Fruit fly (Drosophila melanogaster) whole organism, embryonic: Measurements from ENCODE around the gene pes.
A peak's percentile ranks its signal among the peaks of the same experiment; 100 is the strongest.

Source experiments
- Antp ChIP-seq: fragments of 200-800 bp; sonication (Bioruptor generic); optimal IDR thresholded peaks from 3 replicates; lab custom pipeline; 2016; ENCODE audit warnings: missing biosample characterization, missing genetic modification characterization
- BEAF-32 ChIP-seq: fragments of 200-800 bp; sonication (Bioruptor generic); optimal IDR thresholded peaks from 3 replicates; lab custom pipeline; 2017; ENCODE audit warnings: missing biosample characterization, missing genetic modification characterization, mild to moderate bottlenecking, moderate library complexity, missing genetic modification reagents
- CG10321 ChIP-seq: fragments of 200-800 bp; sonication (Bioruptor generic); IDR thresholded peaks from 2 replicates; pipeline ENCODE4 v1.3.6; 2022; ENCODE audit warnings: missing biosample characterization, missing genetic modification characterization
- CG12391 ChIP-seq: fragments of 200-800 bp; sonication (Bioruptor generic); optimal IDR thresholded peaks from 3 replicates; lab custom pipeline; 2018; ENCODE audit warnings: missing biosample characterization, mild to moderate bottlenecking, missing genetic modification characterization, moderate library complexity
- CG13624 ChIP-seq: fragments of 200-800 bp; sonication (Bioruptor generic); optimal IDR thresholded peaks from 2 replicates; lab custom pipeline; 2016; ENCODE audit warnings: missing biosample characterization, missing genetic modification characterization
- CG1603 ChIP-seq: fragments of 200-800 bp; sonication (Bioruptor generic); optimal IDR thresholded peaks from 2 replicates; lab custom pipeline; 2019; ENCODE audit warnings: missing biosample characterization, mild to moderate bottlenecking, missing genetic modification characterization, moderate library complexity
- CG1832 ChIP-seq: fragments of 200-800 bp; sonication (Bioruptor generic); optimal IDR thresholded peaks from 2 replicates; lab custom pipeline; 2017; ENCODE audit warnings: missing biosample characterization, mild to moderate bottlenecking, missing genetic modification characterization, inconsistent platforms
- CG18476 ChIP-seq: fragments of 200-800 bp; sonication (Bioruptor generic); optimal IDR thresholded peaks from 2 replicates; lab custom pipeline; 2016; ENCODE audit warnings: missing biosample characterization, mild to moderate bottlenecking, missing genetic modification characterization
- CG2199 ChIP-seq: fragments of 200-800 bp; sonication (Bioruptor generic); IDR thresholded peaks from 3 replicates; pipeline ENCODE4 v1.3.6; 2022; ENCODE audit warnings: missing biosample characterization, missing genetic modification characterization
- CG2712 ChIP-seq: fragments of 200-800 bp; optimal IDR thresholded peaks from 3 replicates; lab custom pipeline; 2019; ENCODE audit warnings: missing biosample characterization, mild to moderate bottlenecking, missing genetic modification characterization, moderate library complexity
- CG31441 ChIP-seq: fragments of 200-800 bp; sonication (Bioruptor generic); IDR thresholded peaks from 2 replicates; pipeline ENCODE4 v1.3.6; 2022; ENCODE audit warnings: missing biosample characterization, missing genetic modification characterization
- CG3163 ChIP-seq: fragments of 200-800 bp; sonication (Bioruptor generic); optimal IDR thresholded peaks from 3 replicates; lab custom pipeline; 2016; ENCODE audit warnings: missing biosample characterization, missing genetic modification characterization
- CG32532 ChIP-seq: fragments of 200-800 bp; sonication (Bioruptor generic); IDR thresholded peaks from 2 replicates; pipeline ENCODE4 v1.3.6; 2022; ENCODE audit warnings: missing biosample characterization, missing genetic modification characterization
- CG6254 ChIP-seq: fragments of 200-800 bp; sonication (Bioruptor generic); optimal IDR thresholded peaks from 3 replicates; lab custom pipeline; 2017; ENCODE audit warnings: mild to moderate bottlenecking, missing biosample characterization, missing genetic modification reagents, missing genetic modification characterization
- CG6813 ChIP-seq: fragments of 200-800 bp; sonication (Bioruptor generic); optimal IDR thresholded peaks from 2 replicates; lab custom pipeline; 2017; ENCODE audit warnings: missing biosample characterization, missing genetic modification characterization, mild to moderate bottlenecking, moderate library complexity, missing genetic modification reagents
- CG7928 ChIP-seq: fragments of 200-800 bp; sonication (Bioruptor generic); optimal IDR thresholded peaks from 2 replicates; lab custom pipeline; 2017; ENCODE audit warnings: missing biosample characterization, mild to moderate bottlenecking, missing genetic modification characterization
- CG8290 ChIP-seq, 3 experiments: fragments of 200-800 bp; sonication (Bioruptor generic); optimal IDR thresholded peaks; 2 replicates each; lab custom pipeline; 2016 to 2019; ENCODE audit warnings: missing biosample characterization in 3 of 3, missing genetic modification characterization in 3 of 3, mild to moderate bottlenecking in 2 of 3, moderate library complexity in 1 of 3
- Dp ChIP-seq: fragments of 200-800 bp; sonication (Bioruptor generic); optimal IDR thresholded peaks from 2 replicates; lab custom pipeline; 2018; ENCODE audit warnings: missing biosample characterization, mild to moderate bottlenecking, missing genetic modification characterization, moderate library complexity
- Hey ChIP-seq: fragments of 200-800 bp; sonication (Bioruptor generic); optimal IDR thresholded peaks from 3 replicates; lab custom pipeline; 2018; ENCODE audit warnings: missing biosample characterization, mild to moderate bottlenecking, missing genetic modification characterization
- Hmr ChIP-seq: fragments of 200-800 bp; sonication (Bioruptor generic); optimal IDR thresholded peaks from 3 replicates; lab custom pipeline; 2017; ENCODE audit warnings: mild to moderate bottlenecking, missing biosample characterization, missing genetic modification reagents, missing genetic modification characterization
- Hr78 ChIP-seq, 2 experiments: fragments of 200-800 bp in 1 of 2; fragments of >200 bp in 1 of 2; sonication (Bioruptor generic) in 1 of 2; optimal IDR thresholded peaks; 2 replicates each; lab custom pipeline; 2017 to 2019; ENCODE audit warnings: missing biosample characterization in 2 of 2, missing genetic modification characterization in 2 of 2, mild to moderate bottlenecking in 1 of 2, moderate library complexity in 1 of 2
- Nf-YC ChIP-seq: fragments of 200-800 bp; optimal IDR thresholded peaks from 3 replicates; lab custom pipeline; 2019; ENCODE audit warnings: missing biosample characterization, mild to moderate bottlenecking, missing genetic modification characterization, moderate library complexity
- Oaz ChIP-seq: fragments of 200-800 bp; sonication (Bioruptor generic); IDR thresholded peaks from 2 replicates; pipeline ENCODE4 v1.3.6; 2022; ENCODE audit warnings: missing biosample characterization, missing genetic modification characterization
- Optix ChIP-seq: fragments of 200-800 bp; sonication (Bioruptor generic); IDR thresholded peaks from 3 replicates; pipeline ENCODE4 v1.3.6; 2022; ENCODE audit warnings: missing biosample characterization, missing genetic modification characterization
- Pdp1 ChIP-seq, 2 experiments: fragments of 200-800 bp; sonication (Bioruptor generic); optimal IDR thresholded peaks; 3 replicates each; lab custom pipeline; 2016; ENCODE audit warnings: missing biosample characterization in 2 of 2, missing genetic modification characterization in 2 of 2, mild to moderate bottlenecking in 1 of 2, moderate library complexity in 1 of 2
- Trl ChIP-seq, 3 experiments: fragments of >200 bp in 2 of 3; fragments of 200-800 bp in 1 of 3; sonication (Bioruptor generic) in 1 of 3; optimal IDR thresholded peaks; 2 replicates in 1 of 3; 3 replicates in 2 of 3; lab custom pipeline; 2016 to 2017; ENCODE audit warnings: missing biosample characterization in 1 of 3, missing genetic modification characterization in 1 of 3
- ara ChIP-seq: fragments of 200-800 bp; sonication (Bioruptor generic); IDR thresholded peaks from 2 replicates; pipeline ENCODE4 v1.3.6; 2022; ENCODE audit warnings: missing biosample characterization, missing genetic modification characterization
- cad ChIP-seq: fragments of >200 bp; optimal IDR thresholded peaks from 2 replicates; lab custom pipeline; 2017; ENCODE audit warnings: missing biosample characterization, missing genetic modification characterization
- chn ChIP-seq: fragments of 200-800 bp; sonication (Bioruptor generic); optimal IDR thresholded peaks from 2 replicates; lab custom pipeline; 2016; ENCODE audit warnings: missing biosample characterization, missing genetic modification characterization
- crol ChIP-seq: fragments of 200-800 bp; sonication (Bioruptor generic); IDR thresholded peaks from 2 replicates; pipeline ENCODE4 v1.3.6; 2022; ENCODE audit warnings: missing biosample characterization, missing genetic modification characterization
- dimm ChIP-seq: fragments of 200-800 bp; sonication (Bioruptor generic); IDR thresholded peaks from 2 replicates; pipeline ENCODE4 v1.3.6; 2022; ENCODE audit warnings: missing biosample characterization, missing genetic modification characterization
- eve ChIP-seq, 2 experiments: fragments of >200 bp; optimal IDR thresholded peaks; 2 replicates each; lab custom pipeline; 2017; ENCODE audit warnings: missing biosample characterization in 2 of 2, missing genetic modification characterization in 2 of 2
- fd3F ChIP-seq: fragments of 200-800 bp; sonication (Bioruptor generic); optimal IDR thresholded peaks from 2 replicates; lab custom pipeline; 2018; ENCODE audit warnings: missing biosample characterization, mild to moderate bottlenecking, missing genetic modification characterization, moderate library complexity
- ham ChIP-seq: fragments of 200-800 bp; sonication (Bioruptor generic); IDR thresholded peaks from 2 replicates; pipeline ENCODE4 v1.3.6; 2022; ENCODE audit warnings: missing biosample characterization, missing genetic modification characterization
- ind ChIP-seq: fragments of 200-800 bp; sonication (Bioruptor generic); optimal IDR thresholded peaks from 3 replicates; lab custom pipeline; 2016; ENCODE audit warnings: missing biosample characterization, missing genetic modification characterization
- kni ChIP-seq: fragments of 200-800 bp; sonication (Bioruptor generic); optimal IDR thresholded peaks from 3 replicates; lab custom pipeline; 2017; ENCODE audit warnings: mild to moderate bottlenecking, missing biosample characterization, missing genetic modification reagents, missing genetic modification characterization
- nau ChIP-seq: fragments of 200-800 bp; sonication (Bioruptor generic); optimal IDR thresholded peaks from 3 replicates; lab custom pipeline; 2017; ENCODE audit warnings: missing biosample characterization, mild to moderate bottlenecking, missing genetic modification characterization, missing genetic modification reagents
- nmo ChIP-seq: fragments of 200-800 bp; sonication (Bioruptor generic); optimal IDR thresholded peaks from 2 replicates; lab custom pipeline; 2018; ENCODE audit warnings: missing biosample characterization, mild to moderate bottlenecking, missing genetic modification characterization, moderate library complexity
- pnt ChIP-seq: fragments of 200-800 bp; sonication (Bioruptor generic); optimal IDR thresholded peaks from 3 replicates; lab custom pipeline; 2016; ENCODE audit warnings: missing biosample characterization, missing genetic modification characterization
- sd ChIP-seq: fragments of 200-800 bp; sonication (Bioruptor generic); optimal IDR thresholded peaks from 3 replicates; lab custom pipeline; 2018; ENCODE audit warnings: missing biosample characterization, mild to moderate bottlenecking, missing genetic modification characterization, moderate library complexity
- seq ChIP-seq: fragments of 200-800 bp; sonication (Bioruptor generic); IDR thresholded peaks from 2 replicates; pipeline ENCODE4 v1.3.6; 2022; ENCODE audit warnings: missing biosample characterization, missing genetic modification characterization
- sima ChIP-seq: fragments of 200-800 bp; sonication (Bioruptor generic); optimal IDR thresholded peaks from 2 replicates; lab custom pipeline; 2016; ENCODE audit warnings: missing biosample characterization, missing genetic modification characterization
- sr ChIP-seq: fragments of 200-800 bp; sonication (Bioruptor generic); IDR thresholded peaks from 3 replicates; pipeline ENCODE4 v1.3.6; 2022; ENCODE audit warnings: missing biosample characterization, missing genetic modification characterization
- usp ChIP-seq: fragments of >200 bp; optimal IDR thresholded peaks from 2 replicates; lab custom pipeline; 2017; ENCODE audit warnings: missing biosample characterization, missing genetic modification characterization
- vfl ChIP-seq: fragments of 200-800 bp; sonication (Bioruptor generic); optimal IDR thresholded peaks from 2 replicates; lab custom pipeline; 2016; ENCODE audit warnings: missing biosample characterization, missing genetic modification characterization

The pes gene

DNA sequence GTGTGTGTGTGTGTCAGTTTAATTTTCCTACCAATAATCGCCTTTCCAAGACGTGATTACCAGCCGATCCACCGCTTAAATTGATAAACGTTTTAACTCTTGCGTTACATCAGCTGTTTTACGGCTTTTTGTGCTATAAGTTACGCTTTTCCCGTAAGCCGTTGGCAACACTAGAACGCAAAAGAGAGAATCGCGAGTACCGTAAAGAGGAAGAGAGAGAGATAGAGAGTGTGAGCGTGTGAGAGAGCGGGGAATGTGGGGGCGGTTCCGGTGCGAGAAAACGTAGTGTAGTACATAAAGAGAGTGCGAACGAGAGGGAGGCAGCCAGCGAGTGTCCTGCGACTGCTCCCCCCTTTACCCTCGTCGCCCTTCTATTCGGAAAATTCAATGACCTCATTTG is 37.6 kb upstream of the pes start (continued):
- TF ChIP-seq eve (GFP tag; optimal IDR thresholded peaks at IDR 0.05; lab: Kevin White, UChicago), result no peak
- TF ChIP-seq CG12391 (tag; lab: Kevin White, UChicago), result no peak
- no peak for TF ChIP-seq CG13624 (GFP tag; lab: Kevin White, UChicago)
- TF ChIP-seq CG18476 (GFP tag; lab: Kevin White, UChicago), result no peak
- TF ChIP-seq Antp (GFP tag; lab: Kevin White, UChicago), result no peak
- peak; percentile 0 for TF ChIP-seq CG1603
- TF ChIP-seq ara (GFP tag; lab: Robert Waterston, UW), result no peak
- TF ChIP-seq Dp (GFP tag; lab: Kevin White, UChicago), result no peak
- no peak for TF ChIP-seq Nf-YC (tag; lab: Kevin White, UChicago)
- no peak for TF ChIP-seq pnt (GFP tag; lab: Kevin White, UChicago)
- TF ChIP-seq nmo, result no peak
- TF ChIP-seq Hr78 (GFP tag; optimal IDR thresholded peaks at IDR 0.05; lab: Kevin White, UChicago), result no peak
- no peak for TF ChIP-seq CG31441 (GFP tag; lab: Robert Waterston, UW)
- TF ChIP-seq crol, result peak; percentile 96
- TF ChIP-seq CG1832, result peak; percentile 68
- TF ChIP-seq sd (tag; lab: Kevin White, UChicago), result peak; percentile 88
- TF ChIP-seq CG6813 (GFP tag; lab: Kevin White, UChicago), result peak; percentile 27
- TF ChIP-seq sr (GFP tag; lab: Robert Waterston, UW), result peak; percentile 30; the same call in 2 of the 3 replicates
- peak; percentile 44; the same call in 1 of the 2 replicates for TF ChIP-seq CG10321 (GFP tag; lab: Robert Waterston, UW)
- TF ChIP-seq Pdp1 (GFP tag; optimal IDR thresholded peaks at IDR 0.05; lab: Kevin White, UChicago), result peak in 1 of 2 experiments; percentile 29
- no peak for TF ChIP-seq ham (GFP tag; lab: Robert Waterston, UW)
- no peak for TF ChIP-seq BEAF-32 (GFP tag; lab: Kevin White, UChicago)
- no peak for TF ChIP-seq Hey (tag; lab: Kevin White, UChicago)
- TF ChIP-seq vfl (GFP tag; lab: Kevin White, UChicago), result no peak
- peak; percentile 9 for TF ChIP-seq CG6254 (GFP tag; lab: Kevin White, UChicago)
- TF ChIP-seq fd3F (GFP tag; lab: Kevin White, UChicago), result no peak
- no peak for TF ChIP-seq kni
- peak; percentile 7 for TF ChIP-seq CG2712
- TF ChIP-seq seq (GFP tag; lab: Robert Waterston, UW), result peak; percentile 54; the same call in 1 of the 2 replicates
- TF ChIP-seq ind (GFP tag; lab: Kevin White, UChicago), result no peak
- peak; percentile 25 for TF ChIP-seq Hmr (GFP tag; lab: Kevin White, UChicago)
- no peak for TF ChIP-seq dimm
- TF ChIP-seq nau (GFP tag; lab: Kevin White, UChicago), result peak; percentile 25
- no peak for TF ChIP-seq usp (GFP tag; lab: Kevin White, UChicago)
- no peak for TF ChIP-seq Optix
- no peak for TF ChIP-seq CG7928
- peak; percentile 52; the same call in 1 of the 2 replicates for TF ChIP-seq CG32532
- TF ChIP-seq Oaz (GFP tag; lab: Robert Waterston, UW), result no peak
- no peak for TF ChIP-seq CG8290 (GFP tag; optimal IDR thresholded peaks at IDR 0.05; lab: Kevin White, UChicago)
- peak in 1 of 2 experiments; percentile 47 for TF ChIP-seq CG8290 (tag; optimal IDR thresholded peaks at IDR 0.05; lab: Kevin White, UChicago)
- peak; percentile 95 to 97 for TF ChIP-seq Trl (optimal IDR thresholded peaks at IDR 0.05; lab: Kevin White, UChicago)
- peak; percentile 67 for TF ChIP-seq Trl (GFP tag; optimal IDR thresholded peaks at IDR 0.05; lab: Kevin White, UChicago)
- peak; percentile 8 for TF ChIP-seq chn (GFP tag; lab: Kevin White, UChicago)
- TF ChIP-seq CG3163 (GFP tag; lab: Kevin White, UChicago), result peak; percentile 79
- TF ChIP-seq cad, result no peak
- 0 out of 3 replicates have a peak, but pooled peaks have one; percentile 41 for TF ChIP-seq CG2199 (GFP tag; lab: Robert Waterston, UW)
- no peak for TF ChIP-seq sima (GFP tag; lab: Kevin White, UChicago)
